Fruit fly (Drosophila melanogaster) whole organism, adult: ENCODE measurements around the gene Cyp4ac1.

Experiments
- CG14711 ChIP-seq: fragments of 200-800 bp; sonication (Bioruptor generic); optimal IDR thresholded peaks from 2 replicates; lab custom pipeline; 2018; ENCODE audit warnings: missing biosample characterization, mild to moderate bottlenecking, missing genetic modification characterization, moderate library complexity
- CG1620 ChIP-seq: fragments of 200-800 bp; sonication (Bioruptor generic); optimal IDR thresholded peaks from 2 replicates; lab custom pipeline; 2016; ENCODE audit warnings: missing biosample characterization, missing genetic modification characterization
- CG33017 ChIP-seq: fragments of 200-800 bp; sonication (Bioruptor generic); optimal IDR thresholded peaks from 2 replicates; lab custom pipeline; 2018; ENCODE audit warnings: missing biosample characterization, mild to moderate bottlenecking, missing genetic modification characterization, moderate library complexity
- CG5204 ChIP-seq: fragments of 200-800 bp; sonication (Bioruptor generic); optimal IDR thresholded peaks from 2 replicates; lab custom pipeline; 2016; ENCODE audit warnings: missing biosample characterization, missing genetic modification characterization
- CG7101 ChIP-seq: fragments of 200-800 bp; sonication (Bioruptor generic); optimal IDR thresholded peaks from 2 replicates; lab custom pipeline; 2018; ENCODE audit warnings: missing biosample characterization, mild to moderate bottlenecking, missing genetic modification characterization, moderate library complexity
- Clk ChIP-seq: fragments of 200-800 bp; sonication (Bioruptor generic); optimal IDR thresholded peaks from 2 replicates; lab custom pipeline; 2017; ENCODE audit warnings: missing biosample characterization, missing genetic modification characterization
- Crg-1 ChIP-seq: fragments of 200-800 bp; sonication (Bioruptor generic); optimal IDR thresholded peaks from 2 replicates; lab custom pipeline; 2016; ENCODE audit warnings: missing biosample characterization, missing genetic modification characterization
- Hr96 ChIP-seq: fragments of 200-800 bp; sonication (Bioruptor generic); optimal IDR thresholded peaks from 2 replicates; lab custom pipeline; 2016; ENCODE audit warnings: missing biosample characterization, missing genetic modification characterization
- Mnt ChIP-seq: fragments of 200-800 bp; sonication (Bioruptor generic); optimal IDR thresholded peaks from 2 replicates; lab custom pipeline; 2016; ENCODE audit warnings: missing biosample characterization, mild to moderate bottlenecking, missing genetic modification characterization
- cnc ChIP-seq, 2 experiments: fragments of >200 bp; optimal IDR thresholded peaks; 2 replicates each; lab custom pipeline; 2017
- kay ChIP-seq: fragments of 200-800 bp; sonication (Bioruptor generic); peaks from one replicate; lab custom pipeline; 2016; ENCODE audit warnings: missing biosample characterization, missing genetic modification characterization, borderline replicate concordance
- ovo ChIP-seq: fragments of 200-800 bp; sonication (Bioruptor generic); optimal IDR thresholded peaks from 2 replicates; lab custom pipeline; 2016; ENCODE audit warnings: missing biosample characterization, missing genetic modification characterization
- pad ChIP-seq: fragments of 200-800 bp; sonication (Bioruptor generic); optimal IDR thresholded peaks from 3 replicates; lab custom pipeline; 2017; ENCODE audit warnings: missing biosample characterization, missing genetic modification characterization, mild to moderate bottlenecking, moderate library complexity, missing genetic modification reagents
- tj ChIP-seq: fragments of 200-800 bp; sonication (Bioruptor generic); optimal IDR thresholded peaks from 3 replicates; lab custom pipeline; 2017; ENCODE audit warnings: missing biosample characterization, mild to moderate bottlenecking, missing genetic modification characterization, moderate library complexity

dm6 chr2L:5294392-5295244 is 30.8 kb downstream of the Cyp4ac1 start:
- TF ChIP-seq CG5204 (no peak), kay (peak; percentile 69), CG7101 (tag; lab: Kevin White, UChicago) (no peak), Mnt (GFP tag; lab: Kevin White, UChicago) (no peak), CG33017 (no peak), tj (peak; percentile 98), cnc (optimal IDR thresholded peaks at IDR 0.05; lab: Kevin White, UChicago) (peak in 1 of 2 experiments; percentile 31), CG1620 (GFP tag; lab: Kevin White, UChicago) (no peak), pad (GFP tag; lab: Kevin White, UChicago) (no peak), ovo (GFP tag; lab: Kevin White, UChicago) (no peak), CG14711 (tag; lab: Kevin White, UChicago) (no peak), Clk (GFP tag; lab: Kevin White, UChicago) (no peak), Crg-1 (GFP tag; lab: Kevin White, UChicago) (no peak), Hr96 (GFP tag; lab: Kevin White, UChicago) (no peak)
